Worm (Caenorhabditis elegans) whole organism, late embryonic: ENCODE data around the gene cdkr-3.
A peak's percentile ranks its signal among the peaks of the same experiment; 100 is the strongest.

Source experiments
- F13H6.1 ChIP-seq: sonication (generic microtip); optimal IDR thresholded peaks from 2 replicates; lab custom pipeline; 2016; ENCODE audit warnings: missing genetic modification characterization, missing compliant biosample characterization
- K02D7.2 ChIP-seq: sonication (generic microtip); optimal IDR thresholded peaks from 2 replicates; lab custom pipeline; 2017; ENCODE audit warnings: mild to moderate bottlenecking, missing genetic modification characterization, missing compliant biosample characterization
- K09A11.1 ChIP-seq: sonication (generic microtip); optimal IDR thresholded peaks from 2 replicates; lab custom pipeline; 2017; ENCODE audit warnings: antibody characterized with exemption, mild to moderate bottlenecking, missing genetic modification characterization, missing compliant biosample characterization; ENCODE audit not compliant: insufficient read depth
- T23F11.4 ChIP-seq: fragments of 200-800 bp; sonication (Bioruptor generic); optimal IDR thresholded peaks from 2 replicates; lab custom pipeline; 2018; ENCODE audit warnings: mild to moderate bottlenecking, missing genetic modification characterization, missing compliant biosample characterization
- Y22D7AL.16 ChIP-seq: sonication (generic microtip); optimal IDR thresholded peaks from 2 replicates; lab custom pipeline; 2016; ENCODE audit warnings: missing genetic modification characterization, missing compliant biosample characterization
- ceh-2 ChIP-seq: sonication (generic microtip); optimal IDR thresholded peaks from 2 replicates; lab custom pipeline; 2016; ENCODE audit warnings: missing genotype, missing genetic modification characterization, missing compliant biosample characterization
- ceh-22 ChIP-seq: sonication (generic microtip); optimal IDR thresholded peaks from 2 replicates; lab custom pipeline; 2017; ENCODE audit warnings: missing biosample characterization, missing genetic modification characterization
- ceh-24 ChIP-seq: sonication (generic microtip); optimal IDR thresholded peaks from 2 replicates; lab custom pipeline; 2016; ENCODE audit warnings: mild to moderate bottlenecking, missing genetic modification characterization, missing compliant biosample characterization
- ceh-31 ChIP-seq: sonication (generic microtip); optimal IDR thresholded peaks from 2 replicates; lab custom pipeline; 2016; ENCODE audit warnings: missing genetic modification characterization, missing compliant biosample characterization
- che-1 ChIP-seq: sonication (generic microtip); optimal IDR thresholded peaks from 2 replicates; lab custom pipeline; 2016; ENCODE audit warnings: mild to moderate bottlenecking, missing genetic modification characterization, missing compliant biosample characterization
- dmd-4 ChIP-seq: sonication (generic microtip); optimal IDR thresholded peaks from 2 replicates; lab custom pipeline; 2016; ENCODE audit warnings: borderline replicate concordance, missing genetic modification characterization, missing compliant biosample characterization
- dve-1 ChIP-seq: sonication (generic microtip); optimal IDR thresholded peaks from 2 replicates; lab custom pipeline; 2017; ENCODE audit warnings: antibody characterized with exemption, mild to moderate bottlenecking, missing genetic modification characterization, missing compliant biosample characterization
- elt-2 ChIP-seq: sonication (generic microtip); optimal IDR thresholded peaks from 2 replicates; lab custom pipeline; 2016; ENCODE audit warnings: missing genetic modification reagents, missing genetic modification characterization, missing compliant biosample characterization
- ets-4 ChIP-seq: sonication (generic microtip); optimal IDR thresholded peaks from 2 replicates; lab custom pipeline; 2016; ENCODE audit warnings: missing genetic modification characterization, missing compliant biosample characterization
- fax-1 ChIP-seq: sonication (generic microtip); optimal IDR thresholded peaks from 2 replicates; lab custom pipeline; 2016; ENCODE audit warnings: missing genotype, missing genetic modification characterization, missing compliant biosample characterization
- fkh-10 ChIP-seq: fragments of 150-350 bp; optimal IDR thresholded peaks from 2 replicates; lab custom pipeline; 2014; ENCODE audit warnings: missing biosample characterization, missing genetic modification reagents, missing genetic modification characterization
- gmeb-2 ChIP-seq: sonication (generic microtip); optimal IDR thresholded peaks from 2 replicates; lab custom pipeline; 2016; ENCODE audit warnings: missing genetic modification characterization, inconsistent platforms, missing compliant biosample characterization
- hlh-13 ChIP-seq: fragments of 200-800 bp; sonication (Bioruptor generic); optimal IDR thresholded peaks from 2 replicates; lab custom pipeline; 2018; ENCODE audit warnings: mild to moderate bottlenecking, missing genetic modification characterization, missing compliant biosample characterization
- hlh-15 ChIP-seq: sonication (generic microtip); optimal IDR thresholded peaks from 2 replicates; lab custom pipeline; 2016; ENCODE audit warnings: missing genetic modification characterization, missing compliant biosample characterization
- hlh-8 ChIP-seq: sonication (generic microtip); optimal IDR thresholded peaks from 2 replicates; lab custom pipeline; 2016; ENCODE audit warnings: missing genotype, missing genetic modification characterization, missing compliant biosample characterization
- lim-6 ChIP-seq: sonication (generic microtip); optimal IDR thresholded peaks from 2 replicates; lab custom pipeline; 2016; ENCODE audit warnings: missing genetic modification characterization, missing compliant biosample characterization
- madf-2 ChIP-seq: sonication (generic microtip); optimal IDR thresholded peaks from 2 replicates; lab custom pipeline; 2017; ENCODE audit warnings: missing genetic modification characterization, missing compliant biosample characterization
- nfya-1 ChIP-seq: sonication (generic microtip); optimal IDR thresholded peaks from 2 replicates; lab custom pipeline; 2017; ENCODE audit warnings: missing genetic modification characterization, mild to moderate bottlenecking, missing compliant biosample characterization, antibody characterized with exemption, moderate library complexity
- nhr-11 ChIP-seq: fragments of 150-350 bp; optimal IDR thresholded peaks from 2 replicates; lab custom pipeline; 2014; ENCODE audit warnings: missing biosample characterization, missing genetic modification characterization
- npax-4 ChIP-seq: sonication (generic microtip); optimal IDR thresholded peaks from 2 replicates; lab custom pipeline; 2016; ENCODE audit warnings: missing genetic modification characterization, missing compliant biosample characterization
- pag-3 ChIP-seq: sonication (generic microtip); optimal IDR thresholded peaks from 2 replicates; lab custom pipeline; 2016; ENCODE audit warnings: missing compliant biosample characterization, missing genetic modification characterization, borderline replicate concordance
- pax-1 ChIP-seq: fragments of 150-350 bp; optimal IDR thresholded peaks from 2 replicates; lab custom pipeline; 2014; ENCODE audit warnings: missing biosample characterization, missing genetic modification characterization
- pha-4 ChIP-seq: fragments of 150-350 bp; optimal IDR thresholded peaks from 2 replicates; lab custom pipeline; 2018; ENCODE audit warnings: missing biosample characterization, missing genetic modification reagents, missing genetic modification characterization
- pros-1 ChIP-seq: fragments of 150-350 bp; optimal IDR thresholded peaks from 2 replicates; lab custom pipeline; 2014; ENCODE audit warnings: missing biosample characterization, missing genetic modification reagents, missing genetic modification characterization
- ref-2 ChIP-seq: sonication (generic microtip); optimal IDR thresholded peaks from 2 replicates; lab custom pipeline; 2016; ENCODE audit warnings: missing genetic modification characterization, missing compliant biosample characterization
- rnt-1 ChIP-seq: sonication (generic microtip); optimal IDR thresholded peaks from 2 replicates; lab custom pipeline; 2016; ENCODE audit warnings: missing genetic modification characterization, missing compliant biosample characterization
- sox-2 ChIP-seq: fragments of 200-800 bp; sonication (Bioruptor generic); IDR thresholded peaks from 2 replicates; pipeline ENCODE4 v1.3.6; 2022; ENCODE audit warnings: missing genetic modification reagents, missing genetic modification characterization, missing compliant biosample characterization
- sox-4 ChIP-seq: sonication (generic microtip); optimal IDR thresholded peaks from 2 replicates; lab custom pipeline; 2017; ENCODE audit warnings: mild to moderate bottlenecking, missing genetic modification characterization, inconsistent platforms, missing compliant biosample characterization
- syd-9 ChIP-seq: sonication (generic microtip); optimal IDR thresholded peaks from 2 replicates; lab custom pipeline; 2016; ENCODE audit warnings: mild to moderate bottlenecking, missing genetic modification characterization, moderate library complexity, missing compliant biosample characterization
- tbx-2 ChIP-seq: sonication (generic microtip); optimal IDR thresholded peaks from 2 replicates; lab custom pipeline; 2016; ENCODE audit warnings: missing genetic modification characterization, missing compliant biosample characterization
- tbx-7 ChIP-seq: sonication (generic microtip); optimal IDR thresholded peaks from 2 replicates; lab custom pipeline; 2016; ENCODE audit warnings: missing genotype, missing genetic modification characterization, missing compliant biosample characterization
- ttx-3 ChIP-seq: sonication (generic microtip); optimal IDR thresholded peaks from 2 replicates; lab custom pipeline; 2016; ENCODE audit warnings: missing genetic modification reagents, missing genetic modification characterization, missing compliant biosample characterization
- unc-3 ChIP-seq, 2 experiments: fragments of 200-800 bp in 1 of 2; sonication (Bioruptor generic) in 1 of 2; sonication (generic microtip) in 1 of 2; conservative IDR thresholded peaks in 1 of 2; optimal IDR thresholded peaks in 1 of 2; 2 replicates each; pipeline versions ENCODE4 v1.3.6 to Lab custom; 2016 to 2022; ENCODE audit warnings: missing compliant biosample characterization in 2 of 2, missing genetic modification characterization in 2 of 2, missing genetic modification reagents in 1 of 2
- unc-42 ChIP-seq: sonication (generic microtip); optimal IDR thresholded peaks from 2 replicates; lab custom pipeline; 2016; ENCODE audit warnings: missing genotype, missing genetic modification characterization, missing compliant biosample characterization
- zip-5 ChIP-seq: sonication (generic microtip); optimal IDR thresholded peaks from 2 replicates; lab custom pipeline; 2016; ENCODE audit warnings: missing genetic modification characterization, missing compliant biosample characterization
- ztf-16 ChIP-seq: sonication (generic microtip); optimal IDR thresholded peaks from 2 replicates; lab custom pipeline; 2017; ENCODE audit warnings: missing genetic modification characterization, missing compliant biosample characterization

cdkr-3 gene

DNA sequence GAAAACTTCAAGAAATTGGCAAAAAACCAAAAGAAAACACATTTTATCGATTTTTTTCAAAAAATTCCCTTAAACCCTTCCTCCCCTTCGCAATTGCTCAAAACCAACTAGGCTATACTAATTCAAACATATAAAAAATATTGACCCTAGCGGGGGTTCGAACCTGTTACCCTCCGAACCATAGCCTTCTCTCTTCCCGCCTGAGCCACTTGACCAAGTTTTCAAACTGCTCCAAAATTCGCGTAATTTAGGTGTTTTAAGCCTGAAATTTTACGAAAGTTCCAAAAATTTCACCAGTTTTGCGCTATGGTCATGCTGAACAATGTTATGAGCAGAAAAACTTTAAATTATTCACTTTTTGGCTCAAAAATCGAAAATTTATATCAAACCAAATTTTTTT is 35.5 kb upstream of the cdkr-3 start:
- TF ChIP-seq ceh-2 = no peak
- TF ChIP-seq zip-5 (tag; lab: Kevin White, UChicago) = no peak
- no peak for TF ChIP-seq npax-4 (tag; lab: Kevin White, UChicago)
- no peak for TF ChIP-seq ttx-3 (tag; lab: Kevin White, UChicago)
- TF ChIP-seq fax-1 (tag; lab: Kevin White, UChicago) = no peak
- no peak for TF ChIP-seq lim-6
- TF ChIP-seq gmeb-2 (tag; lab: Kevin White, UChicago) = no peak
- no peak for TF ChIP-seq hlh-8
- TF ChIP-seq ref-2 = no peak
- no peak for TF ChIP-seq madf-2
- TF ChIP-seq hlh-15 = no peak
- TF ChIP-seq elt-2 (tag; lab: Kevin White, UChicago) = no peak
- no peak for TF ChIP-seq unc-42
- no peak for TF ChIP-seq che-1
- TF ChIP-seq pax-1 (tag; lab: Kevin White, UChicago) = no peak
- no peak for TF ChIP-seq sox-2 (GFP tag; lab: Robert Waterston, UW)
- TF ChIP-seq pros-1 (tag; lab: Kevin White, UChicago) = no peak

DNA sequence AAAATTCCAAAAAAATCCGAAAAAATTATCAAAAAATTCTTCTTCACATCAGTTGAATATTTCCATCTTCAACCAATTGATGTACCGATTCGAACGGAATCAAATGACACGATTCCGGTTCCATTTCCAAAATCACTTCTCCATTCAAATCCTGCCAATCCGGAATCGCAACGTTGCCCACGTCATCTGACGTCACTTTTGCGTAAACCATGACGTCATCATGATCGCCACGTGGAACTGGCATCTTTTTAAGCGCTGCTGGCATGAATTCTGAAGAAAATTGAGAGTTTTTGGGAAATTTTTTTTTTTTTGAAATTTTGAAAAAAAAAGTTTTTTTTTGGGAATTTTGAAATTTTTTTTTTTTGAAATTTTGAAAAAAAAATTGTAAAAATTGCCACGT is 34.7 kb upstream of the cdkr-3 start:
- TF ChIP-seq fax-1 (tag; lab: Kevin White, UChicago) (no peak), hlh-15 (no peak), ceh-24 (tag; lab: Kevin White, UChicago) (no peak), F13H6.1 (tag; lab: Kevin White, UChicago) (no peak), rnt-1 (tag; lab: Kevin White, UChicago) (no peak), T23F11.4 (GFP tag; lab: Kevin White, UChicago) (no peak), nfya-1 (no peak), ceh-22 (tag; lab: Kevin White, UChicago) (no peak), dmd-4 (tag; lab: Kevin White, UChicago) (no peak), ets-4 (no peak), unc-3 (GFP tag; conservative IDR thresholded peaks at IDR 0.05; lab: Robert Waterston, UW) (no peak), unc-3 (tag; optimal IDR thresholded peaks at IDR 0.05; lab: Kevin White, UChicago) (no peak), ztf-16 (tag; lab: Kevin White, UChicago) (no peak), tbx-2 (tag; lab: Kevin White, UChicago) (no peak), fkh-10 (no peak), madf-2 (no peak), Y22D7AL.16 (tag; lab: Kevin White, UChicago) (no peak), npax-4 (tag; lab: Kevin White, UChicago) (no peak), K09A11.1 (no peak), ttx-3 (tag; lab: Kevin White, UChicago) (no peak), pag-3 (no peak)

DNA sequence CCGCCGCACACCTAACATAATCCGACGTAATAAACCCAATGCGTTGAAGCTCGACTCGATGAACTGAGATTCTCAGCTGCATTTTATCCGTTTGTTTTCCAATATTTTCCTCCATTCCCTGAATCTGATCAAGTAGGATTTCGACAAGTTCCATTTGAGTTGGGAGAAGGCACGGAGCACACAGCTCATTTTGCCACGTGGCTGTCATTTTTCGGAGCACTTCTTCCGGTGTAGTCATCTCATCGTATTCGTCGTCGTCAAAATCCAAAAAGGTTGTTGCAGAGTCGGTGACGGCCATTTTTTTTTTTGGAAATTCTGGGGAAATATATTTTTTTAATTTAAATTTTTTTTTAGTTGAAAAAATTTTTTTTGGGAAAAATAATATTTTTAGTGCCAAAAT is 32.5 kb upstream of the cdkr-3 start, which contains the start of gene sld-5:
sld-5 (minus strand) TSS at position 317 of the 400 bp plus-strand sequence.
- TF ChIP-seq sox-4 (tag; lab: Kevin White, UChicago) = no peak
- no peak for TF ChIP-seq hlh-8
- TF ChIP-seq Y22D7AL.16 (tag; lab: Kevin White, UChicago) = no peak
- TF ChIP-seq nhr-11 = no peak
- TF ChIP-seq dmd-4 (tag; lab: Kevin White, UChicago) = no peak
- TF ChIP-seq dve-1 (tag; lab: Kevin White, UChicago) = no peak

DNA sequence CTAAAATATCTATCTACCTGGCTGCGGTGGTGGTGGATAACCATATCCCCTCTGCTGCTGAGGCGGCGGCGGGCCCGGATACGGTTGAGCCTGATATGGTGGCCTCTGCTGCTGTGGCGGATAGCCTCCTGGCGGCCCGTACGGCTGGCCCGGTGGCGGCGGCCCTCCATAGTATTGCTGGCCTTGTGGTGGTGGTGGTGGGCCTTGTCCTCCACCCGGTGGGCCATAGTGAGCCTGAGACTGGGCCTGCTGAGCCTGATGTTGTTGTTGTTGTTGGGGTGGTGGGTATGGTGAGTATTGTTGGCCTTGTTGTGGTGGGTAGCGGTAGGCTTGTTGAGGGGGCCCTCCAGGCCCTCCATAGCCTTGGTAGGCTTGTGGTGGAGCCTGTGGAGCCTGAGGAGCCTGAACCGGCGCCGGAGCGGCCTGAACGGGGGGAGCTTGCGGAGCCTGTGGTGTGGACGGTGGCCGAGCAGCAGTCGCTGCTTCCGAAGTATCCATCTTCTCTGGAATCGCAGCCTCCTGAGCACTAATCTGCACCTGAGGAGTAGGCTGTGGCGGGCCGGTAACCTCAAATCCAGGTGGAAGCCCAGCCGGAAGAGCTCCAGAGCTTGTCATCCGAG is 28.6 kb upstream of the cdkr-3 start:
- TF ChIP-seq hlh-13 (GFP tag; lab: Kevin White, UChicago) (no peak), ceh-31 (tag; lab: Kevin White, UChicago) (peak; percentile 5), T23F11.4 (GFP tag; lab: Kevin White, UChicago) (peak; percentile 11), pha-4 (tag; lab: Kevin White, UChicago) (no peak), syd-9 (tag; lab: Kevin White, UChicago) (peak; percentile 12), zip-5 (tag; lab: Kevin White, UChicago) (no peak), hlh-15 (no peak), gmeb-2 (tag; lab: Kevin White, UChicago) (no peak), pag-3 (peak; percentile 42), tbx-7 (tag; lab: Kevin White, UChicago) (no peak), unc-42 (no peak), K02D7.2 (tag; lab: Kevin White, UChicago) (no peak), ttx-3 (tag; lab: Kevin White, UChicago) (no peak)
